Worm (Caenorhabditis elegans) whole organism, L4/young adult: ENCODE measurements around the gene C05D11.8.

ENCODE experiments used
- W03F9.2 ChIP-seq: fragments of 150-350 bp; optimal IDR thresholded peaks from 2 replicates; lab custom pipeline; 2014; ENCODE audit warnings: missing biosample characterization, missing genetic modification characterization
- dao-5 ChIP-seq: sonication (generic microtip); optimal IDR thresholded peaks from 2 replicates; lab custom pipeline; 2016; ENCODE audit warnings: missing genotype, missing genetic modification characterization, moderate library complexity, missing compliant biosample characterization
- him-1 ChIP-seq: sonication (generic microtip); optimal IDR thresholded peaks from 2 replicates; lab custom pipeline; 2016; ENCODE audit warnings: missing genotype, missing genetic modification reagents, missing genetic modification characterization, missing compliant biosample characterization

DNA sequence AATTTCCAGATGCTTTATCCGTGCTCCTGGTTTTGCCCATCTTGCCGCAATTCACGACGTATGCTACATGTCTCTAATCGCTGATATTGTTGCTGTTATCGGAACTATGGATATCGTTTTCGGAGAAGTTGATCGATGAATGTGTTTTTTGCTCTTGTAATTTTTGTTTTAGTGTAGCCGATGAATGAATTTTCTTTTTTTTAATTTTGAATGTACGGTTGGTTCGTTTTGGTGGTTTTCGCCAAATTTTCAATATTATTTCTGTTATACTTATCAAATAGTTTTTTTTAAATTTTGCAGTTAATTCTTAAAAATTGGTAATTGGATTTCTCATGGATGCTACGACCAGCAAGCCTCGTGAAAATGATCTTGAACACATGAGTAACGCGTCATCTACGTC lies 39.9 kb upstream of the C05D11.8 start, which contains the start of gene T26A5.2:
- TF ChIP-seq him-1 (tag; lab: Kevin White, UChicago) (no peak), dao-5 (tag; lab: Kevin White, UChicago) (no peak), W03F9.2 (no peak)
